Fruit fly (Drosophila melanogaster): ENCODE measurements around the gene spartin.
A peak's percentile ranks its signal among the peaks of the same experiment; 100 is the strongest.

spartin gene

DNA sequence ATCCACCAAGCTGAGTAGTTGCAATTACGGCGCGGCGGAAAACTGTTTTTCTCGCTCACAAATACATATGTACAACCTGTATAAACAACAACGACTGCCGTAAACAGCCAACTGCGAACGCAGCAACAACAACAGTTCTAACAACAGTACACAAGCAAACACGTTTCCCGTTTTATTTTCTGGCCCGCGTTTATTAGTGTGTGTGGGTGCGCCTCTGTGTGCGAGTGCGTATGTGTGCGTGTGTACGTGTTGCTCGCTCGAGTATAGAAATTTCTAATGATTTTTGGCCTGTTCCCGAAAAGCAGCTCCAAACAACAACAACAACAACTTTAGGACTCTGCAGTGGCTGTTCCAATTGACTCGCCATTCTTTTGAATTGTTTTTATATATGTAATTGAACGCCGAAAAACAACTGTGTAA lies 5.3 kb downstream of the spartin start (continued):
- TF ChIP-seq lab (GFP tag; optimal IDR thresholded peaks at IDR 0.05) (no peak), vfl (GFP tag; optimal IDR thresholded peaks at IDR 0.05) (no peak), HLH3B (GFP tag; IDR thresholded peaks at IDR 0.05) (no peak), CG13287 (GFP tag; IDR thresholded peaks at IDR 0.05; ENCODE audit: partially characterized antibody) (no peak), dmrt99B (tag; optimal IDR thresholded peaks at IDR 0.05) (no peak), CG6254 (GFP tag; optimal IDR thresholded peaks at IDR 0.05) (no peak), klu (GFP tag; IDR thresholded peaks at IDR 0.05) (no peak; the same call in 1 of the 2 replicates), CG12744 (GFP tag; optimal IDR thresholded peaks at IDR 0.05) (no peak), CG4282 (GFP tag; optimal IDR thresholded peaks at IDR 0.05) (no peak), CG1024 (GFP tag; IDR thresholded peaks at IDR 0.05) (no peak), jumu (GFP tag; optimal IDR thresholded peaks at IDR 0.05) (no peak), grn (GFP tag; optimal IDR thresholded peaks at IDR 0.05) (no peak), pum (GFP tag; optimal IDR thresholded peaks at IDR 0.05) (no peak), CG4424 (GFP tag; optimal IDR thresholded peaks at IDR 0.05) (no peak), CG34422 (GFP tag; IDR thresholded peaks at IDR 0.05) (no peak), unc-4 (GFP tag; IDR thresholded peaks at IDR 0.05; ENCODE audit: partially characterized antibody) (no peak), CG10321 (GFP tag; IDR thresholded peaks at IDR 0.05) (no peak), gsb-n (tag; optimal IDR thresholded peaks at IDR 0.05) (no peak), tx (GFP tag; optimal IDR thresholded peaks at IDR 0.05) (no peak), CG3838 (GFP tag; optimal IDR thresholded peaks at IDR 0.05) (no peak), hkb (optimal IDR thresholded peaks at IDR 0.05) (no peak), hkb (GFP tag; IDR thresholded peaks at IDR 0.05) (no peak), CG32772 (GFP tag; IDR thresholded peaks at IDR 0.05) (no peak), slp2 (GFP tag; optimal IDR thresholded peaks at IDR 0.05) (no peak), fd64A (GFP tag; optimal IDR thresholded peaks at IDR 0.05) (peak; percentile 13), crp (GFP tag; optimal IDR thresholded peaks at IDR 0.05) (no peak), shn (GFP tag; optimal IDR thresholded peaks at IDR 0.05) (no peak), Lpt (GFP tag; optimal IDR thresholded peaks at IDR 0.05) (no peak), repo (GFP tag; optimal IDR thresholded peaks at IDR 0.05) (no peak), HmgD (GFP tag; optimal IDR thresholded peaks at IDR 0.05) (no peak), CG7963 (GFP tag; IDR thresholded peaks at IDR 0.05; ENCODE audit: partially characterized antibody) (no peak), kah (GFP tag; optimal IDR thresholded peaks at IDR 0.05) (no peak), Scr (GFP tag; IDR thresholded peaks at IDR 0.05; ENCODE audit: partially characterized antibody) (no peak), cas (GFP tag; IDR thresholded peaks at IDR 0.05) (no peak), ssp (GFP tag; IDR thresholded peaks at IDR 0.05) (no peak), MBD-R2 (GFP tag; IDR thresholded peaks at IDR 0.05) (no peak), Trl (optimal IDR thresholded peaks at IDR 0.05) (no peak), Trl (GFP tag; optimal IDR thresholded peaks at IDR 0.05) (peak; percentile 17), CG3065 (GFP tag; optimal IDR thresholded peaks at IDR 0.05) (no peak), emc (GFP tag; optimal IDR thresholded peaks at IDR 0.05) (no peak), run (tag; optimal IDR thresholded peaks at IDR 0.05) (no peak), MESR4 (GFP tag; optimal IDR thresholded peaks at IDR 0.05) (no peak), CG30403 (GFP tag; optimal IDR thresholded peaks at IDR 0.05) (no peak), CoRest (tag; optimal IDR thresholded peaks at IDR 0.05) (no peak), gfzf (GFP tag; optimal IDR thresholded peaks at IDR 0.05) (no peak), ems (GFP tag; optimal IDR thresholded peaks at IDR 0.05) (no peak), nau (GFP tag; optimal IDR thresholded peaks at IDR 0.05) (no peak), Hr39 (optimal IDR thresholded peaks at IDR 0.05) (no peak), CG33557 (GFP tag; optimal IDR thresholded peaks at IDR 0.05) (no peak), ttk (GFP tag; IDR thresholded peaks at IDR 0.05) (no peak), CG13894 (tag; optimal IDR thresholded peaks at IDR 0.05) (no peak), CG32767 (GFP tag; IDR thresholded peaks at IDR 0.05) (no peak), Ada2b (GFP tag; IDR thresholded peaks at IDR 0.05) (no peak), sna (GFP tag; IDR thresholded peaks at IDR 0.05; ENCODE audit: partially characterized antibody) (no peak)

Data from whole organism, embryonic.